Fruit fly (Drosophila melanogaster): ENCODE data around the gene Ca-beta.

DNA sequence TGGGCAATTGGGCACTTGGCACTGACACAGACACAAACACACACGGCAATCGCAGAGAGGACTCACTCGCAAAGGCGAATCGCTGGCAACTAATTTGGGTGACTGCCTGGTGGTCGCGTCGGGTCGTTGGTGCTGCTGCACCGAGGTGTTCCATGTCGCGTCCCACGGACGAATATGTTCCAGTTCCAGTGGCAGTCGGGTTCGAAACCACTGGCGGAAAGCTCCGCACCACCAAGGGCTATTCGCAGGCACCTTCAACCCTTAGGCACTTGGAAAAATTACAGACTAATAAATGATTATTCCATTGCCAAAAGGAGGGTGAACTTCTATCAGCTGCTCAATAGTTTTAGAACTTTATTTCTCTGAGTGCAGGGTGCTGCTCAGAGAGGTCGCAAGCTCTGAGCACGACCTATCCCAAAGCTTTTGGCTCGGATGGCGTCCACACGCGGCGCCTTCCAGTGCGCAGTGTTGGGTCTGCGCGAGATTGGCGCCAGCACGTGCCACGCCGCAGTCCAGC lies at the start of gene Ca-beta:
- TF ChIP-seq CG8478 (optimal IDR thresholded peaks at IDR 0.05) (no peak), CTCF (optimal IDR thresholded peaks at IDR 0.05) (no peak)

Data from S2 (cell line).